Fruit fly (Drosophila melanogaster) whole organism, wandering third instar larva: Measurements from ENCODE around the gene CG13806.

Source experiments
- Abd-B ChIP-seq: fragments of >200 bp; optimal IDR thresholded peaks from 2 replicates; lab custom pipeline; 2017; ENCODE audit warnings: missing biosample characterization, missing genetic modification characterization
- Dif ChIP-seq: fragments of 200-275, 200-300 bp; sonication (Bioruptor generic); optimal IDR thresholded peaks from 2 replicates; lab custom pipeline; 2018; ENCODE audit warnings: missing biosample characterization, missing genetic modification characterization; ENCODE audit not compliant: partially characterized antibody
- HLH106 ChIP-seq: fragments of 200-800 bp; optimal IDR thresholded peaks from 3 replicates; lab custom pipeline; 2019; ENCODE audit warnings: missing biosample characterization, mild to moderate bottlenecking, missing genetic modification characterization, moderate library complexity
- Jra ChIP-seq: sonication (Bioruptor generic); optimal IDR thresholded peaks from 2 replicates; lab custom pipeline; 2016; ENCODE audit warnings: missing biosample characterization, missing genetic modification characterization
- Myc ChIP-seq: fragments of >200 bp; optimal IDR thresholded peaks from 2 replicates; lab custom pipeline; 2017
- Vsx2 ChIP-seq: fragments of 200-300, 225-300 bp; sonication (Bioruptor generic); optimal IDR thresholded peaks from 2 replicates; lab custom pipeline; 2018; ENCODE audit warnings: missing biosample characterization, missing genetic modification characterization; ENCODE audit not compliant: partially characterized antibody
- ey ChIP-seq: fragments of 200-800 bp; sonication (Bioruptor generic); optimal IDR thresholded peaks from 2 replicates; lab custom pipeline; 2016; ENCODE audit warnings: missing biosample characterization, missing genetic modification characterization
- h ChIP-seq: fragments of 200-800 bp; sonication (Bioruptor generic); optimal IDR thresholded peaks from 3 replicates; lab custom pipeline; 2016; ENCODE audit warnings: missing biosample characterization, mild to moderate bottlenecking, missing genetic modification characterization
- psq ChIP-seq: fragments of 200-800 bp; sonication (Bioruptor generic); optimal IDR thresholded peaks from 3 replicates; lab custom pipeline; 2017; ENCODE audit warnings: missing biosample characterization, mild to moderate bottlenecking, missing genetic modification characterization, moderate library complexity
- rgr ChIP-seq: fragments of 200-800 bp; sonication (Bioruptor generic); optimal IDR thresholded peaks from 3 replicates; lab custom pipeline; 2016; ENCODE audit warnings: missing biosample characterization, mild to moderate bottlenecking, missing genetic modification characterization
- usp ChIP-seq: fragments of >200 bp; optimal IDR thresholded peaks from 2 replicates; lab custom pipeline; 2017; ENCODE audit warnings: missing biosample characterization, missing genetic modification characterization

DNA sequence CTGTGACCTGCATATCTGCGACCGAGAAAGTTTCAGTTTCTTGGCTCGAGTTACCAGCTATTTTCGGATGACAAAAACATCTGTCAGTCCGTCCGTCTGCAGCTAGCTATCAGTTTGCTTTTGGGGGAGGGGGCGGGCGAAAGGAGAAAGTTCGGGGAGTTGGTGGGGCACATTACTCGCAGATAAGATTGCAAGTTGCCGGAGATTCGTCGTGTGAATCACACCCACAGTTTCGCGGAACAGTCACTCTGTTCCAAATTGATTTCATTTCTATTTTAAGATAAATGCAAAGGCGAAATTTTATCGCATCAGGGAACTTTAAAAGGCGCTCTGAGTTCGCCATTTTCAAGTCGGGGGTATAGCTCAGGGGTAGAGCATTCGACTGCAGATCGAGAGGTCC, 7.2 kb downstream of the CG13806 start:
- no peak for TF ChIP-seq Myc
- TF ChIP-seq rgr (GFP tag; lab: Kevin White, UChicago) = no peak
- TF ChIP-seq psq (GFP tag; lab: Kevin White, UChicago) = no peak
- no peak for TF ChIP-seq HLH106 (tag; lab: Kevin White, UChicago)
- TF ChIP-seq h (GFP tag; lab: Kevin White, UChicago) = no peak
- TF ChIP-seq usp = no peak
- no peak for TF ChIP-seq Vsx2
- no peak for TF ChIP-seq Dif
- TF ChIP-seq Abd-B (GFP tag; lab: Kevin White, UChicago) = no peak
- no peak for TF ChIP-seq ey (GFP tag; lab: Kevin White, UChicago)
- no peak for TF ChIP-seq Jra
